Fruit fly (Drosophila melanogaster) whole organism, wandering third instar larva: Measurements from ENCODE around the gene CG32487.

Experiments
- Abd-B ChIP-seq: fragments of >200 bp; optimal IDR thresholded peaks from 2 replicates; lab custom pipeline; 2017; ENCODE audit warnings: missing biosample characterization, missing genetic modification characterization
- CG32264 ChIP-seq: fragments of 200-800 bp; sonication (Bioruptor generic); optimal IDR thresholded peaks from 2 replicates; lab custom pipeline; 2016; ENCODE audit warnings: missing biosample characterization, missing genetic modification characterization
- CG9705 ChIP-seq: fragments of 200-800 bp; sonication (Bioruptor generic); optimal IDR thresholded peaks from 2 replicates; lab custom pipeline; 2018; ENCODE audit warnings: missing biosample characterization, mild to moderate bottlenecking, missing genetic modification characterization
- CrebA ChIP-seq: fragments of 200-800 bp; sonication (Bioruptor generic); optimal IDR thresholded peaks from 2 replicates; lab custom pipeline; 2016; ENCODE audit warnings: missing biosample characterization, mild to moderate bottlenecking, missing genetic modification characterization, borderline replicate concordance
- Dfd ChIP-seq: fragments of >200 bp; optimal IDR thresholded peaks from 2 replicates; lab custom pipeline; 2017; ENCODE audit warnings: missing biosample characterization, missing genetic modification characterization
- Dif ChIP-seq: fragments of 200-275, 200-300 bp; sonication (Bioruptor generic); optimal IDR thresholded peaks from 2 replicates; lab custom pipeline; 2018; ENCODE audit warnings: missing biosample characterization, missing genetic modification characterization; ENCODE audit not compliant: partially characterized antibody
- GATAd ChIP-seq: sonication (Bioruptor generic); optimal IDR thresholded peaks from 2 replicates; lab custom pipeline; 2016; ENCODE audit warnings: missing biosample characterization, missing genetic modification characterization
- HLH106 ChIP-seq: fragments of 200-800 bp; optimal IDR thresholded peaks from 3 replicates; lab custom pipeline; 2019; ENCODE audit warnings: missing biosample characterization, mild to moderate bottlenecking, missing genetic modification characterization, moderate library complexity
- Hnf4 ChIP-seq: fragments of 200-800 bp; sonication (Bioruptor generic); optimal IDR thresholded peaks from 2 replicates; lab custom pipeline; 2016; ENCODE audit warnings: missing biosample characterization, mild to moderate bottlenecking, missing genetic modification characterization
- Hr78 ChIP-seq: fragments of >200 bp; optimal IDR thresholded peaks from 2 replicates; lab custom pipeline; 2017; ENCODE audit warnings: missing biosample characterization, missing genetic modification characterization
- Hr83 ChIP-seq: fragments of 200-300 bp; sonication (Bioruptor generic); optimal IDR thresholded peaks from 2 replicates; lab custom pipeline; 2016; ENCODE audit warnings: missing biosample characterization, mild to moderate bottlenecking, missing genetic modification characterization, moderate library complexity; ENCODE audit not compliant: poor library complexity, severe bottlenecking
- Jra ChIP-seq: sonication (Bioruptor generic); optimal IDR thresholded peaks from 2 replicates; lab custom pipeline; 2016; ENCODE audit warnings: missing biosample characterization, missing genetic modification characterization
- Mio ChIP-seq: sonication (Bioruptor generic); optimal IDR thresholded peaks from 2 replicates; lab custom pipeline; 2016; ENCODE audit warnings: missing biosample characterization, missing genetic modification characterization
- Myc ChIP-seq: fragments of >200 bp; optimal IDR thresholded peaks from 2 replicates; lab custom pipeline; 2017
- N ChIP-seq: fragments of >200 bp; optimal IDR thresholded peaks from 2 replicates; lab custom pipeline; 2018; ENCODE audit warnings: missing biosample characterization, missing external identifiers, missing genetic modification characterization
- OdsH ChIP-seq: fragments of 200-800 bp; sonication (Bioruptor generic); optimal IDR thresholded peaks from 2 replicates; lab custom pipeline; 2016; ENCODE audit warnings: missing biosample characterization, mild to moderate bottlenecking, missing genetic modification characterization
- Rel ChIP-seq, 2 experiments: fragments of 200-800 bp; sonication (Bioruptor generic) in 1 of 2; optimal IDR thresholded peaks; 2 replicates in 1 of 2; 3 replicates in 1 of 2; lab custom pipeline; 2016 to 2019; ENCODE audit warnings: mild to moderate bottlenecking in 2 of 2, missing biosample characterization in 2 of 2, missing genetic modification characterization in 2 of 2, moderate library complexity in 1 of 2
- Sp1 ChIP-seq: fragments of 200-800 bp; sonication (Bioruptor generic); optimal IDR thresholded peaks from 3 replicates; lab custom pipeline; 2019; ENCODE audit warnings: missing biosample characterization, mild to moderate bottlenecking, missing genetic modification characterization, moderate library complexity
- Vsx2 ChIP-seq: fragments of 200-300, 225-300 bp; sonication (Bioruptor generic); optimal IDR thresholded peaks from 2 replicates; lab custom pipeline; 2018; ENCODE audit warnings: missing biosample characterization, missing genetic modification characterization; ENCODE audit not compliant: partially characterized antibody
- br ChIP-seq: fragments of 200-800 bp; sonication (Bioruptor generic); optimal IDR thresholded peaks from 2 replicates; lab custom pipeline; 2016; ENCODE audit warnings: missing biosample characterization, missing genetic modification characterization
- brk ChIP-seq: fragments of 200-800 bp; sonication (Bioruptor generic); optimal IDR thresholded peaks from 2 replicates; lab custom pipeline; 2016; ENCODE audit warnings: missing biosample characterization, mild to moderate bottlenecking, missing genetic modification characterization
- dl ChIP-seq, 2 experiments: fragments of 175-275, 200-275 bp in 1 of 2; fragments of 200-275 bp in 1 of 2; sonication (Bioruptor generic); optimal IDR thresholded peaks; lab custom pipeline; 2018; ENCODE audit warnings: mild to moderate bottlenecking in 2 of 2, missing biosample characterization in 2 of 2, missing genetic modification characterization in 2 of 2, moderate library complexity in 2 of 2; ENCODE audit not compliant: partially characterized antibody in 2 of 2, insufficient read depth in 1 of 2
- dmrt93B ChIP-seq: fragments of 200-800 bp; sonication (Bioruptor generic); optimal IDR thresholded peaks from 2 replicates; lab custom pipeline; 2018; ENCODE audit warnings: missing biosample characterization, mild to moderate bottlenecking, missing genetic modification characterization
- dsf ChIP-seq: sonication (Bioruptor generic); optimal IDR thresholded peaks from 2 replicates; lab custom pipeline; 2016; ENCODE audit warnings: missing biosample characterization, missing genetic modification characterization, borderline replicate concordance
- ey ChIP-seq: fragments of 200-800 bp; sonication (Bioruptor generic); optimal IDR thresholded peaks from 2 replicates; lab custom pipeline; 2016; ENCODE audit warnings: missing biosample characterization, missing genetic modification characterization
- foxo ChIP-seq, 2 experiments: fragments of 200-800 bp; sonication (Bioruptor generic); optimal IDR thresholded peaks; 2 replicates in 1 of 2; 3 replicates in 1 of 2; lab custom pipeline; 2016 to 2017; ENCODE audit warnings: missing biosample characterization in 2 of 2, missing genetic modification characterization in 2 of 2
- fru ChIP-seq: fragments of 200-800 bp; sonication (Bioruptor generic); optimal IDR thresholded peaks from 3 replicates; lab custom pipeline; 2016; ENCODE audit warnings: missing biosample characterization, mild to moderate bottlenecking, missing genetic modification characterization
- h ChIP-seq: fragments of 200-800 bp; sonication (Bioruptor generic); optimal IDR thresholded peaks from 3 replicates; lab custom pipeline; 2016; ENCODE audit warnings: missing biosample characterization, mild to moderate bottlenecking, missing genetic modification characterization
- jim ChIP-seq: fragments of 175-275, 200-325 bp; sonication (Bioruptor generic); optimal IDR thresholded peaks from 2 replicates; lab custom pipeline; 2016; ENCODE audit warnings: missing biosample characterization, mild to moderate bottlenecking, missing genetic modification characterization
- lola ChIP-seq: fragments of >200 bp; optimal IDR thresholded peaks from 2 replicates; lab custom pipeline; 2017; ENCODE audit warnings: missing biosample characterization, missing genetic modification characterization
- pan ChIP-seq: fragments of >200 bp; optimal IDR thresholded peaks from 2 replicates; lab custom pipeline; 2017
- psq ChIP-seq: fragments of 200-800 bp; sonication (Bioruptor generic); optimal IDR thresholded peaks from 3 replicates; lab custom pipeline; 2017; ENCODE audit warnings: missing biosample characterization, mild to moderate bottlenecking, missing genetic modification characterization, moderate library complexity
- rgr ChIP-seq: fragments of 200-800 bp; sonication (Bioruptor generic); optimal IDR thresholded peaks from 3 replicates; lab custom pipeline; 2016; ENCODE audit warnings: missing biosample characterization, mild to moderate bottlenecking, missing genetic modification characterization
- sage ChIP-seq: fragments of 200-800 bp; sonication (Bioruptor generic); optimal IDR thresholded peaks from 2 replicates; lab custom pipeline; 2016; ENCODE audit warnings: missing biosample characterization, mild to moderate bottlenecking, missing genetic modification characterization
- sv ChIP-seq: fragments of 200-800 bp; sonication (Bioruptor generic); optimal IDR thresholded peaks from 3 replicates; lab custom pipeline; 2016; ENCODE audit warnings: missing biosample characterization, missing genetic modification characterization
- tai ChIP-seq: sonication (Bioruptor generic); optimal IDR thresholded peaks from 2 replicates; lab custom pipeline; 2016; ENCODE audit warnings: missing biosample characterization, missing genetic modification characterization
- usp ChIP-seq: fragments of >200 bp; optimal IDR thresholded peaks from 2 replicates; lab custom pipeline; 2017; ENCODE audit warnings: missing biosample characterization, missing genetic modification characterization
- woc ChIP-seq: sonication (Bioruptor generic); optimal IDR thresholded peaks from 2 replicates; lab custom pipeline; 2016; ENCODE audit warnings: missing biosample characterization, mild to moderate bottlenecking, missing genetic modification characterization

CG32487 gene

DNA sequence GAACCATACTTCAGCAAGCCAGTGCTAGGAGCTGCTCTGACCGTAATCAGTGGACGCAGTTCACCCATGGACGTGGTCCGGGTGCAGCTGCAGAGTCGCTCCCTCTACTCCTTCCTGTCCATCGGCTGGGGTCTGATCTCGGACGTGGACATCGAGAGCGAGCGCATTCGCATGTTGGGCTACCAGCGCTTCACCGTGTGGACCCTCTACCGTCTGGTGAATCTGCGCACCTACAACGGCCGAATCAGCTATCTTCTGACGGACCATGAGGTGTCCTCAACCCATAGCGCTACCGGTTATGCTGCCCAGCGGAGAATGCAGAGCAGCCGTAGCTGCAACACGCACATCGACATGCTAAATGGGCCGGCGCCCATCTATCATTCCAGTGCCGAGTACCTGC lies 31.6 kb upstream of the CG32487 start:
- no peak for TF ChIP-seq dl (GFP tag; optimal IDR thresholded peaks at IDR 0.05; lab: Kevin White, UChicago; ENCODE audit: insufficient read depth in 1 of 2, partially characterized antibody in 2 of 2)

DNA sequence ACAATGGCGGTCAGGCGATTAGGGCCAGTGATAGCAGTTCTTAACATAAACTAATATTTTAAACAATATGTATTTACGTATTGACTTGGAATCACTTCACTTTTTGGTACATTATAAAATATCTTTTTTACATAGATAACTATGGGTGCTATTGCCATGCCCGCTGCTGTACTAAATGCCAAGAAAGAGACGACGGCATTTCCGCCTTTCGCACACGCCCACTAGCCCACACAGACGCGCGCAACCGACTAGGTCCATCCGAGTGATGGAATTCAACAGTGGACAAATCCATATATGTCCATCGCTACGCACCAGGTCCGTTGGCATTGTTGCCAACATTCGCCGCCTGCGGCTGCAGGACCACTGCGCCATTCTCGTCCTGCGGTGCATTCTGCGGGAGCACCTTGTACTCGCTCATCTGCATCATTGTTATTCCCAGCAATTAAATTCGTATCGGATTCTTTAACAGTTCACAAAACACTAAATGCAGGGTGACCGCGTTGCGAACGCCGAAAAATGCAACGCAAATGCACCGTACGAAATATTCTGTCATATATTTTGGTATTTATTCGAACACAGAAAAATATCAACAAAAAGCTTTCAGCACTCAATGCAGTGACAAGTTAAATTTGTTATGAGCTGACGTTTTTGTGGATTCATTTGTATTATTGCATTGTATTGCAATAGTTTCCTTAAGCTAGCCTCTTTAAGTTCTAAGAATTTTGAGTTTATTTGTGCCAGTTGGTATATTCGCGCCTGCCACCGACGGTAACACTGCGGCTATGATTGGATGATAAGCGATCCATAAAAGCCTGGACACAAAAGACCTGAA lies 29.5 kb upstream of the CG32487 start, which contains the start of the genes scramb2 and Sk2:
TSS of gene scramb2 (minus strand) at position 488 of the 832 bp plus-strand sequence.
TSS of gene Sk2 (plus strand) at position 763 of the 832 bp plus-strand sequence.
- TF ChIP-seq Rel (GFP tag; optimal IDR thresholded peaks at IDR 0.05; lab: Kevin White, UChicago) (peak; percentile 86), Rel (tag; optimal IDR thresholded peaks at IDR 0.05; lab: Kevin White, UChicago) (peak; percentile 75), Vsx2 (no peak), tai (GFP tag; lab: Kevin White, UChicago) (no peak), sv (GFP tag; lab: Kevin White, UChicago) (peak; percentile 84), HLH106 (tag; lab: Kevin White, UChicago) (peak; percentile 92), N (GFP tag; lab: Kevin White, UChicago) (no peak), br (peak; percentile 93), Hnf4 (GFP tag; lab: Kevin White, UChicago) (peak; percentile 93), fru (GFP tag; lab: Kevin White, UChicago) (peak; percentile 86), dl (GFP tag; optimal IDR thresholded peaks at IDR 0.05; lab: Kevin White, UChicago; ENCODE audit: insufficient read depth in 1 of 2, partially characterized antibody in 2 of 2) (no peak), GATAd (GFP tag; lab: Kevin White, UChicago) (peak; percentile 82), woc (peak; percentile 62), Sp1 (GFP tag; lab: Kevin White, UChicago) (peak; percentile 94), OdsH (GFP tag; lab: Kevin White, UChicago) (peak; percentile 94), jim (GFP tag; lab: Kevin White, UChicago) (peak; percentile 28), pan (lab: Kevin White, UChicago) (no peak), Mio (GFP tag; lab: Kevin White, UChicago) (peak; percentile 82), sage (GFP tag; lab: Kevin White, UChicago) (peak; percentile 94), rgr (peak; percentile 95), Myc (lab: Kevin White, UChicago) (peak; percentile 24), ey (GFP tag; lab: Kevin White, UChicago) (peak; percentile 91), Dfd (no peak), Abd-B (GFP tag; lab: Kevin White, UChicago) (no peak), psq (GFP tag; lab: Kevin White, UChicago) (peak; percentile 87), CG9705 (GFP tag; lab: Kevin White, UChicago) (peak; percentile 92), foxo (GFP tag; optimal IDR thresholded peaks at IDR 0.05; lab: Kevin White, UChicago) (peak; percentile 39 to 96), CrebA (no peak), CG32264 (GFP tag; lab: Kevin White, UChicago) (peak; percentile 75), h (GFP tag; lab: Kevin White, UChicago) (peak; percentile 97), Jra (GFP tag; lab: Kevin White, UChicago) (peak; percentile 85), Dif (GFP tag; lab: Kevin White, UChicago) (peak; percentile 44), usp (no peak), dmrt93B (GFP tag; lab: Kevin White, UChicago) (peak; percentile 92), Hr83 (GFP tag; lab: Kevin White, UChicago) (peak; percentile 80), Hr78 (GFP tag; lab: Kevin White, UChicago) (no peak), brk (GFP tag; lab: Kevin White, UChicago) (no peak), lola (GFP tag; lab: Kevin White, UChicago) (no peak), dsf (GFP tag; lab: Kevin White, UChicago) (peak; percentile 59)
